Worm (Caenorhabditis elegans) whole organism, mixed stage, embryonic: Measurements from ENCODE around the gene srv-34.

Experiments
- M03D4.4 ChIP-seq: sonication (generic microtip); optimal IDR thresholded peaks from 2 replicates; lab custom pipeline; 2017; ENCODE audit warnings: mild to moderate bottlenecking, missing genetic modification characterization, missing compliant biosample characterization
- bed-3 ChIP-seq: fragments of 200-800 bp; sonication (Bioruptor generic); optimal IDR thresholded peaks from 3 replicates; lab custom pipeline; 2018; ENCODE audit warnings: mild to moderate bottlenecking, missing genetic modification characterization, moderate library complexity, missing compliant biosample characterization
- blmp-1 ChIP-seq: fragments of 150-350 bp; optimal IDR thresholded peaks from 2 replicates; lab custom pipeline; 2014; ENCODE audit warnings: missing biosample characterization, missing genetic modification characterization
- ceh-39 ChIP-seq: fragments of 150-350 bp; optimal IDR thresholded peaks from 2 replicates; lab custom pipeline; 2014; ENCODE audit warnings: missing biosample characterization, missing genetic modification characterization
- ceh-43 ChIP-seq: fragments of 200-800 bp; sonication (Bioruptor generic); optimal IDR thresholded peaks from 2 replicates; lab custom pipeline; 2018; ENCODE audit warnings: mild to moderate bottlenecking, missing genetic modification characterization, moderate library complexity, missing compliant biosample characterization
- ceh-83 ChIP-seq: fragments of 200-800 bp; sonication (Bioruptor generic); optimal IDR thresholded peaks from 2 replicates; lab custom pipeline; 2018; ENCODE audit warnings: mild to moderate bottlenecking, missing genetic modification characterization, missing compliant biosample characterization
- ces-1 ChIP-seq: fragments of 150-350 bp; optimal IDR thresholded peaks from 2 replicates; lab custom pipeline; 2014; ENCODE audit warnings: missing biosample characterization, missing genetic modification reagents, missing genetic modification characterization
- cnd-1 ChIP-seq: fragments of 200-800 bp; sonication (Bioruptor generic); optimal IDR thresholded peaks from 2 replicates; lab custom pipeline; 2018; ENCODE audit warnings: mild to moderate bottlenecking, missing genetic modification characterization, missing compliant biosample characterization
- drap-1 ChIP-seq: fragments of 200-800 bp; sonication (Bioruptor generic); optimal IDR thresholded peaks from 3 replicates; lab custom pipeline; 2018; ENCODE audit warnings: mild to moderate bottlenecking, missing genetic modification characterization, missing compliant biosample characterization
- elt-1 ChIP-seq: sonication (generic microtip); optimal IDR thresholded peaks from 2 replicates; lab custom pipeline; 2017; ENCODE audit warnings: missing genetic modification characterization, mild to moderate bottlenecking, missing compliant biosample characterization, antibody characterized with exemption, moderate library complexity, borderline replicate concordance; ENCODE audit not compliant: insufficient read depth
- elt-3 ChIP-seq: fragments of 150-350 bp; optimal IDR thresholded peaks from 2 replicates; lab custom pipeline; 2014; ENCODE audit warnings: missing biosample characterization, missing genetic modification characterization
- flh-1 ChIP-seq: fragments of 200-800 bp; sonication (Bioruptor generic); optimal IDR thresholded peaks from 2 replicates; lab custom pipeline; 2018; ENCODE audit warnings: mild to moderate bottlenecking, missing genetic modification characterization, moderate library complexity, missing compliant biosample characterization
- ham-2 ChIP-seq: fragments of 200-800 bp; sonication (Bioruptor generic); optimal IDR thresholded peaks from 2 replicates; lab custom pipeline; 2018; ENCODE audit warnings: mild to moderate bottlenecking, missing genetic modification characterization, missing compliant biosample characterization
- hlh-1 ChIP-seq: fragments of 150-350 bp; optimal IDR thresholded peaks from 2 replicates; lab custom pipeline; 2014; ENCODE audit warnings: missing biosample characterization, missing genetic modification reagents, missing genetic modification characterization
- lin-13 ChIP-seq: fragments of 150-350 bp; optimal IDR thresholded peaks from 2 replicates; lab custom pipeline; 2014; ENCODE audit warnings: missing biosample characterization, missing genetic modification characterization
- lin-32 ChIP-seq: fragments of 200-800 bp; sonication (Bioruptor generic); optimal IDR thresholded peaks from 2 replicates; lab custom pipeline; 2018; ENCODE audit warnings: mild to moderate bottlenecking, missing genetic modification characterization, missing compliant biosample characterization
- lsy-2 ChIP-seq: fragments of 150-350 bp; optimal IDR thresholded peaks from 2 replicates; lab custom pipeline; 2014; ENCODE audit warnings: missing biosample characterization, missing genetic modification characterization
- mab-5 ChIP-seq: fragments of 150-350 bp; optimal IDR thresholded peaks from 2 replicates; lab custom pipeline; 2014; ENCODE audit warnings: missing biosample characterization, missing genetic modification characterization
- mls-2 ChIP-seq: sonication (generic microtip); optimal IDR thresholded peaks from 2 replicates; lab custom pipeline; 2016; ENCODE audit warnings: mild to moderate bottlenecking, missing genetic modification characterization, moderate library complexity, missing compliant biosample characterization
- nhr-12 ChIP-seq: fragments of 150-350 bp; optimal IDR thresholded peaks from 2 replicates; lab custom pipeline; 2014; ENCODE audit warnings: missing biosample characterization, missing genetic modification characterization
- nhr-2 ChIP-seq: fragments of 150-350 bp; optimal IDR thresholded peaks from 2 replicates; lab custom pipeline; 2014; ENCODE audit warnings: missing biosample characterization, missing genetic modification characterization
- nhr-237 ChIP-seq: fragments of 150-350 bp; optimal IDR thresholded peaks from 2 replicates; lab custom pipeline; 2014; ENCODE audit warnings: missing biosample characterization, missing genetic modification characterization
- nhr-76 ChIP-seq: sonication (generic microtip); optimal IDR thresholded peaks from 2 replicates; lab custom pipeline; 2017; ENCODE audit warnings: missing biosample characterization, missing genetic modification characterization
- pha-4 ChIP-seq: fragments of 150-350 bp; optimal IDR thresholded peaks from 2 replicates; lab custom pipeline; 2018; ENCODE audit warnings: missing biosample characterization, missing genetic modification reagents, missing genetic modification characterization
- sem-2 ChIP-seq: fragments of 200-800 bp; sonication (Bioruptor generic); optimal IDR thresholded peaks from 2 replicates; lab custom pipeline; 2018; ENCODE audit warnings: mild to moderate bottlenecking, missing genetic modification characterization, missing compliant biosample characterization
- sptf-1 ChIP-seq: sonication (generic microtip); optimal IDR thresholded peaks from 2 replicates; lab custom pipeline; 2017; ENCODE audit warnings: mild to moderate bottlenecking, missing genetic modification characterization, moderate library complexity, missing compliant biosample characterization
- unc-39 ChIP-seq: fragments of 150-350 bp; optimal IDR thresholded peaks from 2 replicates; lab custom pipeline; 2014; ENCODE audit warnings: missing biosample characterization, missing genetic modification characterization
- unc-62 ChIP-seq: fragments of 150-350 bp; optimal IDR thresholded peaks from 2 replicates; lab custom pipeline; 2014; ENCODE audit warnings: missing biosample characterization, missing genetic modification reagents, missing genetic modification characterization
- zip-8 ChIP-seq: fragments of 150-350 bp; optimal IDR thresholded peaks from 2 replicates; lab custom pipeline; 2014; ENCODE audit warnings: missing biosample characterization, missing genetic modification characterization
- ztf-11 ChIP-seq: fragments of 150-350 bp; optimal IDR thresholded peaks from 2 replicates; lab custom pipeline; 2014; ENCODE audit warnings: missing biosample characterization, missing genetic modification characterization

The srv-34 gene

ce11 chrV:16374676-16375075 is at the start of gene srv-34:
TSS of gene srv-34 (minus strand) at chrV:16374776.
- TF ChIP-seq ceh-39 (no peak), unc-39 (tag; lab: Kevin White, UChicago) (no peak), mls-2 (tag; lab: Kevin White, UChicago) (no peak), ztf-11 (no peak), ceh-83 (no peak), drap-1 (GFP tag; lab: Kevin White, UChicago) (no peak), lin-32 (GFP tag; lab: Kevin White, UChicago) (no peak), pha-4 (tag; lab: Kevin White, UChicago) (no peak), M03D4.4 (tag; lab: Kevin White, UChicago) (no peak), elt-3 (no peak)
- TF ChIP-seq, all 35 proteins: peak for 0

ce11 chrV:16420696-16421095 is 46.1 kb upstream of the srv-34 start, which contains the start of gene srw-48:
TSS of gene srw-48 (plus strand) at chrV:16420996.
- TF ChIP-seq unc-39 (tag; lab: Kevin White, UChicago), result no peak
- TF ChIP-seq drap-1 (GFP tag; lab: Kevin White, UChicago), result no peak
- no peak for TF ChIP-seq ztf-11
- TF ChIP-seq hlh-1 (tag; lab: Kevin White, UChicago), result no peak
- TF ChIP-seq nhr-76 (tag; lab: Kevin White, UChicago), result no peak
- no peak for TF ChIP-seq ceh-39
- TF ChIP-seq lin-32 (GFP tag; lab: Kevin White, UChicago), result no peak
- no peak for TF ChIP-seq zip-8
- TF ChIP-seq bed-3, result no peak
- TF ChIP-seq pha-4 (tag; lab: Kevin White, UChicago), result no peak

- TF ChIP-seq nhr-237 (tag; lab: Kevin White, UChicago), result no peak
- TF ChIP-seq mls-2 (tag; lab: Kevin White, UChicago), result no peak
- no peak for TF ChIP-seq lin-32 (GFP tag; lab: Kevin White, UChicago)
- TF ChIP-seq pha-4 (tag; lab: Kevin White, UChicago), result no peak
- no peak for TF ChIP-seq lin-13 (tag; lab: Kevin White, UChicago)
- TF ChIP-seq drap-1 (GFP tag; lab: Kevin White, UChicago), result no peak
- TF ChIP-seq ham-2 (GFP tag; lab: Kevin White, UChicago), result no peak
Observed at ce11 chrV:16419769-16420168, 45.2 kb upstream of the srv-34 start, which contains the start of gene F26D2.16. TSS of gene F26D2.16 (minus strand) at chrV:16419869.

ce11 chrV:16417014-16417413 is 42.4 kb upstream of the srv-34 start, which contains the start of gene str-55:
TSS of gene str-55 (minus strand) at chrV:16417114.
- TF ChIP-seq ham-2 (GFP tag; lab: Kevin White, UChicago) (no peak), mls-2 (tag; lab: Kevin White, UChicago) (no peak), sem-2 (GFP tag; lab: Kevin White, UChicago) (no peak), cnd-1 (tag; lab: Kevin White, UChicago) (no peak), zip-8 (no peak), lin-32 (GFP tag; lab: Kevin White, UChicago) (no peak), sptf-1 (no peak), ces-1 (GFP tag; lab: Kevin White, UChicago) (no peak), flh-1 (no peak), lin-13 (tag; lab: Kevin White, UChicago) (no peak), nhr-237 (tag; lab: Kevin White, UChicago) (no peak), M03D4.4 (tag; lab: Kevin White, UChicago) (no peak), nhr-76 (tag; lab: Kevin White, UChicago) (no peak), unc-62 (GFP tag; lab: Kevin White, UChicago) (no peak), lsy-2 (tag; lab: Kevin White, UChicago) (no peak), blmp-1 (tag; lab: Kevin White, UChicago) (no peak), ceh-43 (GFP tag; lab: Kevin White, UChicago) (no peak), mab-5 (tag; lab: Kevin White, UChicago) (no peak), ceh-83 (no peak)

- TF ChIP-seq unc-39 (tag; lab: Kevin White, UChicago) (no peak), nhr-12 (no peak), pha-4 (tag; lab: Kevin White, UChicago) (no peak), elt-1 (no peak), sptf-1 (no peak), drap-1 (GFP tag; lab: Kevin White, UChicago) (no peak), lin-13 (tag; lab: Kevin White, UChicago) (no peak), ceh-43 (GFP tag; lab: Kevin White, UChicago) (no peak), ces-1 (GFP tag; lab: Kevin White, UChicago) (no peak), flh-1 (no peak), nhr-2 (tag; lab: Kevin White, UChicago) (no peak), mls-2 (tag; lab: Kevin White, UChicago) (no peak), ceh-83 (no peak), ham-2 (GFP tag; lab: Kevin White, UChicago) (no peak)
Observed at ce11 chrV:16410521-16410920, 35.9 kb upstream of the srv-34 start, which contains the start of gene srh-145. TSS of gene srh-145 (plus strand) at chrV:16410713.
